Fruit fly (Drosophila melanogaster): ENCODE measurements around the gene CG42846.

DNA sequence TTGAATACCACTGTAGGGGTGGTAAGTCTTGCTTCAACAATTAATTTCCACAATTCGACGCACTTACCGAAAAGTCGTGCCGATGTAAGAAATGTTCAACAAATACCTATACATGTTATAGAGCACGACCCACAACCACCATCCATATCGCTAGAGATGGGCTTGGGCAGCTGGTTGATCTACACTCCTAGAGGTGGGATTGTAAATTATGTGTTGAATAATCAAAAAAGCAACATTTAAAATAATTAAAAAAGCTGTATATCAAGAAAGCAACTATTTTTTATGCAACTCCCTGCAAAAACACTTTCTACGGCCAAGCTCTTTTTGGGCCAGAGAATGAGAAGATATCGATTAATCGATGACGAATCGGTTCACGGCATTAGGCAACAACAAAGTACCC, 47.2 kb downstream of the CG42846 start, which contains the start of the genes CG34140, Mkp and Mtch:
- TF ChIP-seq insv (optimal IDR thresholded peaks at IDR 0.05) (no peak), psq (optimal IDR thresholded peaks at IDR 0.05) (no peak), ttk (optimal IDR thresholded peaks at IDR 0.05) (no peak), Sin3A (optimal IDR thresholded peaks at IDR 0.05) (no peak)

Data from Kc167 (cell line).